Worm (Caenorhabditis elegans) whole organism, L1 larva: Measurements from ENCODE around the gene plp-2.
A peak's percentile ranks its signal among the peaks of the same experiment; 100 is the strongest.

Experiments
- C34B4.2 ChIP-seq: sonication (generic microtip); optimal IDR thresholded peaks from 2 replicates; lab custom pipeline; 2017; ENCODE audit warnings: mild to moderate bottlenecking, missing genetic modification characterization, missing compliant biosample characterization
- F16B12.6 ChIP-seq: fragments of 150-350 bp; optimal IDR thresholded peaks from 2 replicates; lab custom pipeline; 2014; ENCODE audit warnings: missing biosample characterization, missing genetic modification characterization
- blmp-1 ChIP-seq: fragments of 150-350 bp; optimal IDR thresholded peaks from 2 replicates; lab custom pipeline; 2014; ENCODE audit warnings: missing biosample characterization, missing genetic modification characterization
- ceh-82 ChIP-seq, 3 experiments: fragments of 150-350 bp in 1 of 3; sonication (generic microtip) in 2 of 3; optimal IDR thresholded peaks; 2 replicates each; lab custom pipeline; 2014 to 2017; ENCODE audit warnings: missing biosample characterization in 3 of 3, missing genetic modification characterization in 3 of 3
- ceh-88 ChIP-seq: fragments of 200-800 bp; sonication (Bioruptor generic); IDR thresholded peaks from 2 replicates; pipeline ENCODE4 v1.3.6; 2022; ENCODE audit warnings: missing genetic modification characterization, missing compliant biosample characterization
- dpl-1 ChIP-seq, 3 experiments: fragments of 150-350 bp in 2 of 3; sonication (generic microtip) in 1 of 3; optimal IDR thresholded peaks; 2 replicates each; lab custom pipeline; 2014 to 2017; ENCODE audit warnings: missing biosample characterization in 3 of 3, missing genetic modification characterization in 3 of 3, missing genetic modification reagents in 3 of 3
- dsc-1 ChIP-seq: sonication (generic microtip); optimal IDR thresholded peaks from 2 replicates; lab custom pipeline; 2016; ENCODE audit warnings: mild to moderate bottlenecking, missing genetic modification characterization, missing compliant biosample characterization
- efl-1 ChIP-seq, 4 experiments: fragments of 150-350 bp; optimal IDR thresholded peaks in 3 of 4; peaks in 1 of 4; 1 replicate in 1 of 4; 2 replicates in 3 of 4; lab custom pipeline; 2014; ENCODE audit warnings: missing biosample characterization in 2 of 4, missing genetic modification characterization in 2 of 4, missing genetic modification reagents in 2 of 4
- egl-13 ChIP-seq: sonication (generic microtip); optimal IDR thresholded peaks from 2 replicates; lab custom pipeline; 2016; ENCODE audit warnings: missing genotype, missing genetic modification reagents, missing genetic modification characterization, missing compliant biosample characterization
- egl-27 ChIP-seq, 2 experiments: fragments of 150-350 bp in 1 of 2; sonication (generic microtip); optimal IDR thresholded peaks; 3 replicates each; lab custom pipeline; 2017 to 2018; ENCODE audit warnings: missing biosample characterization in 2 of 2, missing genetic modification characterization in 2 of 2, missing genetic modification reagents in 2 of 2
- elt-3 ChIP-seq, 6 experiments: fragments of 150-350 bp in 1 of 6; sonication (generic microtip); optimal IDR thresholded peaks; 2 replicates each; lab custom pipeline; 2017 to 2018; ENCODE audit warnings: missing biosample characterization in 6 of 6, missing genetic modification characterization in 6 of 6, inconsistent platforms in 1 of 6
- ets-5 ChIP-seq: fragments of 200-800 bp; sonication (Bioruptor generic); IDR thresholded peaks from 2 replicates; pipeline ENCODE4 v1.3.6; 2022; ENCODE audit warnings: missing genetic modification characterization, missing compliant biosample characterization
- fkh-10 ChIP-seq: sonication (generic microtip); optimal IDR thresholded peaks from 2 replicates; lab custom pipeline; 2017; ENCODE audit warnings: missing biosample characterization, missing genetic modification reagents, missing genetic modification characterization
- lin-14 ChIP-seq: fragments of 200-800 bp; sonication (Bioruptor generic); optimal IDR thresholded peaks from 2 replicates; lab custom pipeline; 2018; ENCODE audit warnings: mild to moderate bottlenecking, missing genetic modification characterization, moderate library complexity, missing compliant biosample characterization
- lin-35 ChIP-seq, 2 experiments: fragments of 150-350 bp; optimal IDR thresholded peaks; 2 replicates each; lab custom pipeline; 2014; ENCODE audit warnings: missing biosample characterization in 2 of 2, missing genetic modification characterization in 2 of 2, missing genetic modification reagents in 2 of 2
- lsy-2 ChIP-seq, 2 experiments: fragments of 150-350 bp; optimal IDR thresholded peaks; 2 replicates each; lab custom pipeline; 2014; ENCODE audit warnings: missing biosample characterization in 2 of 2, missing genetic modification characterization in 2 of 2
- mep-1 ChIP-seq: fragments of 150-350 bp; optimal IDR thresholded peaks from 2 replicates; lab custom pipeline; 2014; ENCODE audit warnings: missing biosample characterization, missing genetic modification characterization
- nhr-19 ChIP-seq: fragments of 200-800 bp; sonication (Bioruptor generic); conservative IDR thresholded peaks from 2 replicates; pipeline ENCODE4 v1.3.6; 2022; ENCODE audit warnings: missing genetic modification characterization, missing compliant biosample characterization
- nhr-20 ChIP-seq: sonication (generic microtip); optimal IDR thresholded peaks from 2 replicates; lab custom pipeline; 2016; ENCODE audit warnings: mild to moderate bottlenecking, missing genetic modification characterization, missing compliant biosample characterization
- nhr-47 ChIP-seq: sonication (generic microtip); optimal IDR thresholded peaks from 2 replicates; lab custom pipeline; 2016; ENCODE audit warnings: mild to moderate bottlenecking, missing genetic modification characterization, moderate library complexity, missing compliant biosample characterization
- nhr-71 ChIP-seq: sonication (generic microtip); optimal IDR thresholded peaks from 2 replicates; lab custom pipeline; 2016; ENCODE audit warnings: mild to moderate bottlenecking, missing genetic modification characterization, moderate library complexity, missing compliant biosample characterization
- nhr-84 ChIP-seq: sonication (generic microtip); optimal IDR thresholded peaks from 2 replicates; lab custom pipeline; 2017; ENCODE audit warnings: missing biosample characterization, missing genetic modification characterization
- pag-3 ChIP-seq: sonication (generic microtip); optimal IDR thresholded peaks from 2 replicates; lab custom pipeline; 2017; ENCODE audit warnings: missing genetic modification characterization, mild to moderate bottlenecking, missing compliant biosample characterization, antibody characterized with exemption, borderline replicate concordance; ENCODE audit not compliant: insufficient read depth
- rnt-1 ChIP-seq: sonication (generic microtip); optimal IDR thresholded peaks from 2 replicates; lab custom pipeline; 2016; ENCODE audit warnings: mild to moderate bottlenecking, missing genetic modification characterization, moderate library complexity, missing compliant biosample characterization
- skn-1 ChIP-seq: fragments of 150-350 bp; optimal IDR thresholded peaks from 2 replicates; lab custom pipeline; 2014; ENCODE audit warnings: missing biosample characterization, missing genetic modification characterization
- snpc-4 ChIP-seq: fragments of 150-350 bp; optimal IDR thresholded peaks from 2 replicates; lab custom pipeline; 2014; ENCODE audit warnings: missing biosample characterization, missing genetic modification characterization
- snu-23 ChIP-seq: sonication (generic microtip); optimal IDR thresholded peaks from 2 replicates; lab custom pipeline; 2016; ENCODE audit warnings: missing genetic modification characterization, missing compliant biosample characterization
- sup-37 ChIP-seq: fragments of 200-800 bp; sonication (Bioruptor generic); optimal IDR thresholded peaks from 2 replicates; lab custom pipeline; 2018; ENCODE audit warnings: mild to moderate bottlenecking, missing genetic modification characterization, missing compliant biosample characterization
- swsn-7 ChIP-seq: sonication (generic microtip); optimal IDR thresholded peaks from 2 replicates; lab custom pipeline; 2016; ENCODE audit warnings: missing genetic modification characterization, missing compliant biosample characterization
- unc-130 ChIP-seq: fragments of 150-350 bp; optimal IDR thresholded peaks from 2 replicates; lab custom pipeline; 2017; ENCODE audit warnings: missing biosample characterization, missing genetic modification characterization, inconsistent platforms
- unc-86 ChIP-seq: sonication (generic microtip); optimal IDR thresholded peaks from 2 replicates; lab custom pipeline; 2016; ENCODE audit warnings: missing genetic modification characterization, missing compliant biosample characterization
- vab-15 ChIP-seq: sonication (generic microtip); optimal IDR thresholded peaks from 2 replicates; lab custom pipeline; 2017; ENCODE audit warnings: missing genotype, mild to moderate bottlenecking, missing genetic modification characterization, missing compliant biosample characterization
- xbp-1 ChIP-seq: sonication (generic microtip); optimal IDR thresholded peaks from 2 replicates; lab custom pipeline; 2016; ENCODE audit warnings: missing genetic modification characterization, missing compliant biosample characterization
- ztf-4 ChIP-seq: fragments of 150-350 bp; optimal IDR thresholded peaks from 2 replicates; lab custom pipeline; 2014; ENCODE audit warnings: missing biosample characterization, missing genetic modification characterization

plp-2 gene

DNA sequence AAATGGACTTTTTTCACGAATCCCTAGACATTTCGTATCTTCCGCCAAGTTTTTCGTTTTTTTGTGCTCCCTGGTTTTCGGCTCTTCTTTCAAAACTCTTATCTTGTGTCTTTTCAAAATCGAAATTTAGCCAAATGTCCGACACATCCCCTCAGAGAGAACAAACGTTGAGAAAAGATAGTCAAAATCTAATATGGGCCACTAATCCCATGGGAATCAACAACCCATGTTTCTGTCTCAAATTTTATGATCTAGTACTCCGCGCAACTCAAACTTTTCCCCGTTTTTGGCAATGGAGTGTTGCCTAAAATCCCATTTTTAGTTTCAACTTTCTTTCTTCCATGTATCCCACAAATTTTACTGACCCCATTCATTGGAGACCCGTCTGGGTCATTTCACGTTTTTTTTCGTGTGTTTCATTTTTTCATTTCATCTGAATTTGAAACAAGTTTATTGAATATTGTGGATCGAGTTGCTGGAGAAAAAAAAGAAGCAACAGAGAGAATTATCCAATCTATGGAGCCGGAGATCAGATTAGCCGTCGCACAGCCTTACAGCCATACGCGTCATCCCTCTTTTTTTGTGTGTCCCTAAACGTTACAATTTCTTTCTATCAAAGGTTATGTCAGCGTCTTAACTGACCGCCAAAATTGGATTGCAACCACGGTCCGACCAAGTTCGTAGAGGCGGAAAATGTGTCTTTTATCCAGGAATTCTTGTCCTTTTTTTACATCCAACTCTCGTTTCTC, 29.1 kb upstream of the plp-2 start:
- TF ChIP-seq fkh-10 (GFP tag; lab: Kevin White, UChicago) (peak; percentile 86), lin-14 (peak; percentile 41), nhr-19 (GFP tag; lab: Robert Waterston, UW) (no peak)
- TF ChIP-seq, all 84 proteins: peak for 2

DNA sequence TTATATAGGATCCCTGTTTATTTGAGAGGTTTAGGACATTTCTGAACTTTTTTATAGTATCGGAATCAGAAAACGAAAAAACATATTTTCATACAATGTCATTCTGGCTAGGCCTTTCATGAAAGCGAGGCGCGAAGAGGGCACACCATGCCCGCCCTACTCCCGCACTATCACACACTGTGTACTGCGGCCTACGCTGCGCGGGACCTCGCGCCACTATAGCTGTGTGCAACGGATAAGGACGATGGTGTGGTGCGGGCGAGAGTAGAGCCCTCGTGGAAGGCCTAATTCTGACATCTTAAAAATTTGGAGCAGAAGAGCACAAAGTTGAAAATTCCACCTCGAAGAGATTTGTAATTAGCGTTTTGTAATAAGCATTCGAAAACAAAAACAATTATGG, 28.3 kb upstream of the plp-2 start:
- TF ChIP-seq skn-1 (tag; lab: Kevin White, UChicago) (no peak), egl-27 (tag; optimal IDR thresholded peaks at IDR 0.05; lab: Kevin White, UChicago) (no peak), C34B4.2 (tag; lab: Kevin White, UChicago) (no peak), snpc-4 (tag; lab: Kevin White, UChicago) (peak; percentile 26), sup-37 (GFP tag; lab: Kevin White, UChicago) (no peak)

DNA sequence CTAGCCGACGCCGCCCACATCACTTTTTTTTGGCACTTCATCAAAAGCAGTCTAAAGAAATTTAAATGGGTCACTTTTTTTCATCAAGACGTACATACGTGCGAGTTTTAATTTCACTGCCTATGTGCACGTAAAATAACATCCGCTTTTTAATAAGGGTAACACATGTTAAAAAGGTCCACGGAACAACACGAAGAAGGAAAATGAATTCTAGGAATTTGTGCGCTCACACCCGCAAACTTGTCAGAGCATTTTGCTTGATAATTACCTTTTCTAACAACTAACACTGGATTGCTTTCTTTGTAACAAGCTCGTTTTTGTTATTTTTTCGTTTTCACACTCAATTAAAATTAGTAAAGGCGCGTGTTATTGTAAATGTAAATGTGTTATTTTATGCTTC, 26.1 kb upstream of the plp-2 start:
- TF ChIP-seq swsn-7 (tag; lab: Kevin White, UChicago) = peak; percentile 15
- TF ChIP-seq lin-14 = peak; percentile 72
- peak; percentile 54 for TF ChIP-seq unc-86
- 0 out of 2 replicates have a peak, but pooled peaks have one; percentile 13 for TF ChIP-seq ceh-88 (GFP tag; lab: Robert Waterston, UW)
- TF ChIP-seq egl-13 (tag; lab: Kevin White, UChicago) = peak; percentile 61
- no peak for TF ChIP-seq skn-1 (tag; lab: Kevin White, UChicago)
- TF ChIP-seq vab-15 (tag; lab: Kevin White, UChicago) = no peak
- TF ChIP-seq nhr-71 = peak; percentile 40

- TF ChIP-seq xbp-1 (tag; lab: Kevin White, UChicago) (no peak), ztf-4 (tag; lab: Kevin White, UChicago) (no peak), lin-14 (peak; percentile 0), lsy-2 (tag; optimal IDR thresholded peaks at IDR 0.05; lab: Kevin White, UChicago) (peak in 1 of 2 experiments; percentile 44), nhr-47 (tag; lab: Kevin White, UChicago) (peak; percentile 5), mep-1 (tag; lab: Kevin White, UChicago) (peak; percentile 42), swsn-7 (tag; lab: Kevin White, UChicago) (peak; percentile 11), blmp-1 (tag; lab: Kevin White, UChicago) (peak; percentile 85), dsc-1 (no peak), ets-5 (GFP tag; lab: Robert Waterston, UW) (no peak), skn-1 (tag; lab: Kevin White, UChicago) (peak; percentile 18), nhr-71 (peak; percentile 15), nhr-84 (tag; lab: Kevin White, UChicago) (no peak), nhr-20 (tag; lab: Kevin White, UChicago) (peak; percentile 23), pag-3 (no peak), unc-130 (peak; percentile 41), ceh-82 (tag; optimal IDR thresholded peaks at IDR 0.05; lab: Kevin White, UChicago) (peak in 1 of 3 experiments; percentile 9), snu-23 (GFP tag; lab: Kevin White, UChicago) (peak; percentile 38), rnt-1 (tag; lab: Kevin White, UChicago) (peak; percentile 1), F16B12.6 (tag; lab: Kevin White, UChicago) (peak; percentile 82), dpl-1 (GFP tag; optimal IDR thresholded peaks at IDR 0.05; lab: Kevin White, UChicago) (peak in 2 of 3 experiments; percentile 8 to 24), lin-35 (GFP tag; optimal IDR thresholded peaks at IDR 0.05; lab: Kevin White, UChicago) (peak; percentile 3 to 23), efl-1 (optimal IDR thresholded peaks at IDR 0.05; lab: Kevin White, UChicago) (peak in 1 of 2 experiments; percentile 8), efl-1 (GFP tag; optimal IDR thresholded peaks at IDR 0.05 in 1 of 2; lab: Kevin White, UChicago) (peak; percentile 2 to 46), elt-3 (tag; optimal IDR thresholded peaks at IDR 0.05; lab: Kevin White, UChicago) (no peak)
- TF ChIP-seq, all 84 proteins: peak for 17
Measured at ce11 chrX:15006847-15007358, 24.3 kb upstream of the plp-2 start, which contains the start of gene ergi-2. Gene ergi-2, minus strand, starts transcription at chrX:15007308.
